Worm (Caenorhabditis elegans) whole organism, mixed stage, embryonic: ENCODE measurements around the gene T21E8.4.

Experiments
- M03D4.4 ChIP-seq: sonication (generic microtip); optimal IDR thresholded peaks from 2 replicates; lab custom pipeline; 2017; ENCODE audit warnings: mild to moderate bottlenecking, missing genetic modification characterization, missing compliant biosample characterization
- bed-3 ChIP-seq: fragments of 200-800 bp; sonication (Bioruptor generic); optimal IDR thresholded peaks from 3 replicates; lab custom pipeline; 2018; ENCODE audit warnings: mild to moderate bottlenecking, missing genetic modification characterization, moderate library complexity, missing compliant biosample characterization
- blmp-1 ChIP-seq: fragments of 150-350 bp; optimal IDR thresholded peaks from 2 replicates; lab custom pipeline; 2014; ENCODE audit warnings: missing biosample characterization, missing genetic modification characterization
- ceh-39 ChIP-seq: fragments of 150-350 bp; optimal IDR thresholded peaks from 2 replicates; lab custom pipeline; 2014; ENCODE audit warnings: missing biosample characterization, missing genetic modification characterization
- ceh-43 ChIP-seq: fragments of 200-800 bp; sonication (Bioruptor generic); optimal IDR thresholded peaks from 2 replicates; lab custom pipeline; 2018; ENCODE audit warnings: mild to moderate bottlenecking, missing genetic modification characterization, moderate library complexity, missing compliant biosample characterization
- ceh-83 ChIP-seq: fragments of 200-800 bp; sonication (Bioruptor generic); optimal IDR thresholded peaks from 2 replicates; lab custom pipeline; 2018; ENCODE audit warnings: mild to moderate bottlenecking, missing genetic modification characterization, missing compliant biosample characterization
- ces-1 ChIP-seq: fragments of 150-350 bp; optimal IDR thresholded peaks from 2 replicates; lab custom pipeline; 2014; ENCODE audit warnings: missing biosample characterization, missing genetic modification reagents, missing genetic modification characterization
- cnd-1 ChIP-seq: fragments of 200-800 bp; sonication (Bioruptor generic); optimal IDR thresholded peaks from 2 replicates; lab custom pipeline; 2018; ENCODE audit warnings: mild to moderate bottlenecking, missing genetic modification characterization, missing compliant biosample characterization
- drap-1 ChIP-seq: fragments of 200-800 bp; sonication (Bioruptor generic); optimal IDR thresholded peaks from 3 replicates; lab custom pipeline; 2018; ENCODE audit warnings: mild to moderate bottlenecking, missing genetic modification characterization, missing compliant biosample characterization
- elt-3 ChIP-seq: fragments of 150-350 bp; optimal IDR thresholded peaks from 2 replicates; lab custom pipeline; 2014; ENCODE audit warnings: missing biosample characterization, missing genetic modification characterization
- flh-1 ChIP-seq: fragments of 200-800 bp; sonication (Bioruptor generic); optimal IDR thresholded peaks from 2 replicates; lab custom pipeline; 2018; ENCODE audit warnings: mild to moderate bottlenecking, missing genetic modification characterization, moderate library complexity, missing compliant biosample characterization
- ham-2 ChIP-seq: fragments of 200-800 bp; sonication (Bioruptor generic); optimal IDR thresholded peaks from 2 replicates; lab custom pipeline; 2018; ENCODE audit warnings: mild to moderate bottlenecking, missing genetic modification characterization, missing compliant biosample characterization
- hlh-1 ChIP-seq: fragments of 150-350 bp; optimal IDR thresholded peaks from 2 replicates; lab custom pipeline; 2014; ENCODE audit warnings: missing biosample characterization, missing genetic modification reagents, missing genetic modification characterization
- lin-13 ChIP-seq: fragments of 150-350 bp; optimal IDR thresholded peaks from 2 replicates; lab custom pipeline; 2014; ENCODE audit warnings: missing biosample characterization, missing genetic modification characterization
- lin-32 ChIP-seq: fragments of 200-800 bp; sonication (Bioruptor generic); optimal IDR thresholded peaks from 2 replicates; lab custom pipeline; 2018; ENCODE audit warnings: mild to moderate bottlenecking, missing genetic modification characterization, missing compliant biosample characterization
- lsy-2 ChIP-seq: fragments of 150-350 bp; optimal IDR thresholded peaks from 2 replicates; lab custom pipeline; 2014; ENCODE audit warnings: missing biosample characterization, missing genetic modification characterization
- mls-2 ChIP-seq: sonication (generic microtip); optimal IDR thresholded peaks from 2 replicates; lab custom pipeline; 2016; ENCODE audit warnings: mild to moderate bottlenecking, missing genetic modification characterization, moderate library complexity, missing compliant biosample characterization
- nhr-12 ChIP-seq: fragments of 150-350 bp; optimal IDR thresholded peaks from 2 replicates; lab custom pipeline; 2014; ENCODE audit warnings: missing biosample characterization, missing genetic modification characterization
- nhr-237 ChIP-seq: fragments of 150-350 bp; optimal IDR thresholded peaks from 2 replicates; lab custom pipeline; 2014; ENCODE audit warnings: missing biosample characterization, missing genetic modification characterization
- nhr-28 ChIP-seq: fragments of 150-350 bp; optimal IDR thresholded peaks from 2 replicates; lab custom pipeline; 2014; ENCODE audit warnings: missing biosample characterization, missing genetic modification characterization
- nhr-76 ChIP-seq: sonication (generic microtip); optimal IDR thresholded peaks from 2 replicates; lab custom pipeline; 2017; ENCODE audit warnings: missing biosample characterization, missing genetic modification characterization
- pha-4 ChIP-seq: fragments of 150-350 bp; optimal IDR thresholded peaks from 2 replicates; lab custom pipeline; 2018; ENCODE audit warnings: missing biosample characterization, missing genetic modification reagents, missing genetic modification characterization
- sem-2 ChIP-seq: fragments of 200-800 bp; sonication (Bioruptor generic); optimal IDR thresholded peaks from 2 replicates; lab custom pipeline; 2018; ENCODE audit warnings: mild to moderate bottlenecking, missing genetic modification characterization, missing compliant biosample characterization
- sptf-1 ChIP-seq: sonication (generic microtip); optimal IDR thresholded peaks from 2 replicates; lab custom pipeline; 2017; ENCODE audit warnings: mild to moderate bottlenecking, missing genetic modification characterization, moderate library complexity, missing compliant biosample characterization
- tbx-8 ChIP-seq: fragments of 200-800 bp; sonication (Bioruptor generic); optimal IDR thresholded peaks from 2 replicates; lab custom pipeline; 2018; ENCODE audit warnings: mild to moderate bottlenecking, missing genetic modification characterization, moderate library complexity, missing compliant biosample characterization
- unc-120 ChIP-seq: sonication (generic microtip); optimal IDR thresholded peaks from 2 replicates; lab custom pipeline; 2017; ENCODE audit warnings: missing genetic modification characterization, missing compliant biosample characterization; ENCODE audit not compliant: poor library complexity, severe bottlenecking
- unc-39 ChIP-seq: fragments of 150-350 bp; optimal IDR thresholded peaks from 2 replicates; lab custom pipeline; 2014; ENCODE audit warnings: missing biosample characterization, missing genetic modification characterization
- unc-62 ChIP-seq: fragments of 150-350 bp; optimal IDR thresholded peaks from 2 replicates; lab custom pipeline; 2014; ENCODE audit warnings: missing biosample characterization, missing genetic modification reagents, missing genetic modification characterization
- zip-8 ChIP-seq: fragments of 150-350 bp; optimal IDR thresholded peaks from 2 replicates; lab custom pipeline; 2014; ENCODE audit warnings: missing biosample characterization, missing genetic modification characterization

The T21E8.4 gene

DNA sequence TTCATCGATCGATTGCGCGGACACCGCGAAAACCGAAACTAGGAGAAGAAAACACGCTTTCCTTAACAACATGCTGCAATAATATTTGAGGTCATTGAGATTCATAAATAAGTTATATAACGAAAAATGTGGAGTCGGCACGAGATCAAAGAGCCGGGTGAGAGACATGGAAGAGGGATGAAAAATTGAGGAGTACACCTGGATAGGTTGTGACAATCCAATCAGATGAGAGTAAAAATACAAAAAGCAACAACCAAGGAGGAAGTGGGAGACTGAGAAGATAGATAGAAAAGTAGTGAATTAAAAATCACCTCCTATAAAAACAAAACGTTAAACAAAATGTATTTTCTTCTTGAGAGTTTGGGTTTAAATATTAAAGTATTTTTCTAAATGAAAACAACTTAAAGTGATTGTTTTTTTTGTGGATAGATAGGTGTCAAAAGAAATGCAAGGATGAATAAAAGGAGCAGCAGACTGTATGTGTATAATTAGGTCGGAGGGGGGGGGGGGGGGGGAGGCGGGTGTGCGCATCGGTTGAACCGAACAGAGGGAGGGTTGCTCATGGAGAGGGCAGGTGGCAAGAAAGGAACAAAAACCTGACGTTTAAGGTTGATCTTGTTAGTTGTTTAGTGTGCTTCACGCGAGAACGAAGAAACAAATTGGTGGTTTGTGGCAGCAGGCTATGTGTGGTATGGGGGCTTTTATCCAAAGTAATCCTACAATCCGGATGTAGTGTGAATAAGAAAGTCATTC is 35.8 kb upstream of the T21E8.4 start, which contains the start of gene C05A9.2:
TSS of gene C05A9.2 (minus strand) at position 73 of the 753 bp plus-strand sequence.
- TF ChIP-seq mls-2 (tag; lab: Kevin White, UChicago) (peak; percentile 8), cnd-1 (peak; percentile 52), ceh-43 (peak; percentile 9), blmp-1 (tag; lab: Kevin White, UChicago) (no peak), sptf-1 (peak; percentile 50), ham-2 (GFP tag; lab: Kevin White, UChicago) (no peak), elt-3 (no peak), unc-39 (no peak), hlh-1 (tag; lab: Kevin White, UChicago) (no peak), lsy-2 (tag; lab: Kevin White, UChicago) (no peak), M03D4.4 (tag; lab: Kevin White, UChicago) (no peak), unc-120 (tag; lab: Kevin White, UChicago) (no peak)

DNA sequence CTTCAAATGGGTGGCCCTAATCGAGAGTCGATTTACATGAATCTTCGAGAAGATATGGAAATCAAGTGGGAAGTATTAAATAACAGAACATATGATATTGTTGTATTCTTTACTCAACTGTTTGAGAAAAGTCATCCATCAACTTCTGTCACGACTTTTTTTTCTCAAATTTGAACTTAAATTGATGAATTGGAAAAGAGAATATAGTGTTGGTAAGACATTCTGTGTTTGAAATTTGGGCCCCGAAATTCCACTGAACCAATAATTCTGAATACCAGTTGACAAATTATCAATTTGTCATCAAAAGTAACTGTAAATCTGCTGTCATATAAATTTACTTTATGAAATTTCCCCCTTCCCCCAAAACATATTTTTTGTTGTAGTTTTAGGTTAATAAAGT is 33.7 kb upstream of the T21E8.4 start:
- TF ChIP-seq bed-3 (GFP tag; lab: Kevin White, UChicago): no peak
- no peak for TF ChIP-seq lsy-2 (tag; lab: Kevin White, UChicago)
- TF ChIP-seq drap-1 (GFP tag; lab: Kevin White, UChicago): no peak
- no peak for TF ChIP-seq sem-2
- TF ChIP-seq pha-4 (tag; lab: Kevin White, UChicago): no peak
- no peak for TF ChIP-seq tbx-8 (GFP tag; lab: Kevin White, UChicago)
- no peak for TF ChIP-seq mls-2 (tag; lab: Kevin White, UChicago)
- TF ChIP-seq M03D4.4 (tag; lab: Kevin White, UChicago): no peak
- no peak for TF ChIP-seq lin-32 (GFP tag; lab: Kevin White, UChicago)
- no peak for TF ChIP-seq cnd-1
- TF ChIP-seq unc-39: no peak
- no peak for TF ChIP-seq nhr-12 (tag; lab: Kevin White, UChicago)
- no peak for TF ChIP-seq elt-3
- TF ChIP-seq ham-2 (GFP tag; lab: Kevin White, UChicago): no peak

DNA sequence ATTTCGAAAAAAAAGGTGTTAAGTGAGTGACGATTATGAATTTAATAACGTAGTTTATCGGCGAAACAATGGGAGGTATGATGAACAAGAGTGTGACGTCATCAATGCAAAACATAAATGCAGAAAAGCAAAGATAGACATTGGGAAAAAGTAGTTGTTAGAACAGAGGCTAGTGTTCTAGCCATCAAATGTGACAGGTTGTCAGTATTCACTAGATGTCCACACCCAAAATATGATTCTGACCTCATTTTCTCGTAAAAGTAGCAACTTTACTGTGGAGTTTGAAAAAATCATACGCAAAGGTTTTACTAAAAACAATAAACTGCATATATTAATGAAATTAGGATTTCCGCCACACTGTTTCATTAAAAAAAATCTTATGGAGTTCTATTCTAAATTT is 29.4 kb upstream of the T21E8.4 start:
- TF ChIP-seq unc-62 (GFP tag; lab: Kevin White, UChicago) (peak; percentile 17), M03D4.4 (tag; lab: Kevin White, UChicago) (no peak), zip-8 (peak; percentile 13)

DNA sequence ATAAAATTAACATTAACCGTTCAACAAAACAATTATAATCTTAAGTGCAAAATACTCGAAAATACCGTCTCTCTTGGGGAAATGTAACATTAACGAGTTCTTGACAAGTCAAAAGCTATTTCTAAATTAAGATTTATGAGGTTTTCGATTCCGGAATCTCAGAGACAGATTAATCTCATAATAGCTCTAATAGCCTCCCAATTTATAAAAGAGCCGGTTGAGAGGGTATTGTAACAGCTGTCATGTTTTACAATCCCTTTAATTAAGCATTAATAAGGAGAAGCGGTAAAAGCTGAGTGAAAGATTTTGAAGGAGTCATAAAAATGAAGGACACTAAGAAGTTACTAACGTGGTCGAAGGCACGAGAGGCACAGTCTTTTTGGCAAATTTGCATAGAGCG is 28.9 kb upstream of the T21E8.4 start:
- TF ChIP-seq ces-1 (GFP tag; lab: Kevin White, UChicago) (peak; percentile 91), cnd-1 (peak; percentile 46), flh-1 (GFP tag; lab: Kevin White, UChicago) (no peak)

DNA sequence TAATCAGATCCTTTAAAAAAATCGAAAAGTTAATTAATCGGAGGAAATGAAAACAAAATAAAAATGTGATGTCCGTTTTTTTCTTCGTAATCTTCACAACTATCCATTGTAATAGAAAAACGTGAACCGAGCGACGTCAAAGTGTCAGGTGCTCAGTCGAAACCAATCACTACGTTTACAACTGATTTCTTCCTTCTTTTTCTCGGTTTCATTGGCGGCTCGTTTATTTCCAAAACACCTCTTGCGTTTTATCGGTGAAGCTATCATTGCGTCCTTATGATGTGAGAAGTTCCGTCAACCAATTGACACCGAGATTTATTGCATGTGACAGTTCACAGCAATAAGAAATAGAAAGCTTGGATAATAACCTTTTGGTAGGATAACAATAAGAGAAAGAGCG is 27.3 kb upstream of the T21E8.4 start:
- TF ChIP-seq flh-1 (GFP tag; lab: Kevin White, UChicago) (no peak), ceh-43 (no peak), ceh-83 (GFP tag; lab: Kevin White, UChicago) (no peak), ceh-39 (tag; lab: Kevin White, UChicago) (no peak), nhr-28 (tag; lab: Kevin White, UChicago) (no peak), hlh-1 (tag; lab: Kevin White, UChicago) (peak; percentile 91), unc-62 (GFP tag; lab: Kevin White, UChicago) (peak; percentile 29), nhr-12 (tag; lab: Kevin White, UChicago) (no peak)

DNA sequence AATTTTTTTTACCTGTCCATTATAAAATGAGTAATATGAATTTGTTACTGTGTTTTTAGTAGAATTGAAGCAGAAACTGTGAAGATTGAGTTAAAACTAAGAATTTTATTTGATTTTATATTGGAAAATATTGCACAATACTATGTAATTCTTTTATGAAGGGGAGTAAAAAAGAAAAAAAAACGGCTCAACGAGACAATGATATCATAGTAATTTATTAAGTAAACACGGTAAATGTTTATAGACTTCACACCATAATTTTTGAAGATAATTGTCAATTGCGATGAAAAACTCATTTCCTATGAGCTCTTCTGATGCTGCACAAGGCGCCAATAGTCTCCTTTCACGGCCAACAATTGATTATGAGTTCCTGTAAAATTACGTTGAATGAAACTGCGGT is 21.4 kb upstream of the T21E8.4 start, which contains the start of gene pgp-5:
TSS of gene pgp-5 (minus strand) at position 87 of the 400 bp plus-strand sequence.
- TF ChIP-seq lin-13 (no peak), unc-62 (GFP tag; lab: Kevin White, UChicago) (no peak), M03D4.4 (tag; lab: Kevin White, UChicago) (no peak), elt-3 (no peak), ceh-39 (tag; lab: Kevin White, UChicago) (no peak), sem-2 (no peak), nhr-237 (tag; lab: Kevin White, UChicago) (no peak), tbx-8 (GFP tag; lab: Kevin White, UChicago) (no peak), nhr-76 (tag; lab: Kevin White, UChicago) (no peak)
